Worm (Caenorhabditis elegans): ENCODE data around the gene F58E6.13.

- TF ChIP-seq dao-5 (tag; optimal IDR thresholded peaks at IDR 0.05) (no peak), him-1 (tag; optimal IDR thresholded peaks at IDR 0.05) (no peak)
These were observed 45.8 kb upstream of the F58E6.13 start for ce11 chrV:9699216-9699615.
